Worm (Caenorhabditis elegans): ENCODE results near the gene Y39C12A.9.

Y39C12A.9 gene

ce11 chrIV:12259161-12259870 is at the start of gene Y39C12A.9:
Y39C12A.9 (minus strand) TSS chrIV:12259211.
- no peak for TF ChIP-seq tab-1 (GFP tag; IDR thresholded peaks at IDR 0.05)
- no peak for TF ChIP-seq ref-1 (GFP tag; conservative IDR thresholded peaks at IDR 0.05)
- no peak for TF ChIP-seq klf-2 (GFP tag; conservative IDR thresholded peaks at IDR 0.05)
- TF ChIP-seq ztf-23 (GFP tag; IDR thresholded peaks at IDR 0.05) = no peak
- no peak for TF ChIP-seq flt-1 (GFP tag; IDR thresholded peaks at IDR 0.05)
- no peak for TF ChIP-seq T22C8.4 (GFP tag; IDR thresholded peaks at IDR 0.05)
- TF ChIP-seq med-1 (GFP tag; optimal IDR thresholded peaks at IDR 0.05; ENCODE audit: insufficient read depth) = no peak
- no peak for TF ChIP-seq cog-1 (tag; optimal IDR thresholded peaks at IDR 0.05)
- TF ChIP-seq ztf-29 (GFP tag; IDR thresholded peaks at IDR 0.05) = no peak

- no peak for TF ChIP-seq tab-1 (GFP tag; IDR thresholded peaks at IDR 0.05)
Measured at ce11 chrIV:12307720-12308119, 48.7 kb upstream of the Y39C12A.9 start, which contains the start of gene oac-57. oac-57 (minus strand) TSS chrIV:12307820.

ce11 chrIV:12305956-12306355 is 46.9 kb upstream of the Y39C12A.9 start:
- TF ChIP-seq flt-1 (GFP tag; IDR thresholded peaks at IDR 0.05) (no peak), klf-2 (GFP tag; conservative IDR thresholded peaks at IDR 0.05) (no peak), ref-1 (GFP tag; conservative IDR thresholded peaks at IDR 0.05) (no peak), cog-1 (tag; optimal IDR thresholded peaks at IDR 0.05) (no peak), ztf-23 (GFP tag; IDR thresholded peaks at IDR 0.05) (no peak), T22C8.4 (GFP tag; IDR thresholded peaks at IDR 0.05) (no peak), tab-1 (GFP tag; IDR thresholded peaks at IDR 0.05) (no peak), med-1 (GFP tag; optimal IDR thresholded peaks at IDR 0.05; ENCODE audit: insufficient read depth) (no peak), ztf-29 (GFP tag; IDR thresholded peaks at IDR 0.05) (no peak)

- no peak for TF ChIP-seq tab-1 (GFP tag; IDR thresholded peaks at IDR 0.05)
- no peak for TF ChIP-seq cog-1 (tag; optimal IDR thresholded peaks at IDR 0.05)
- no peak for TF ChIP-seq flt-1 (GFP tag; IDR thresholded peaks at IDR 0.05)
- no peak for TF ChIP-seq ztf-29 (GFP tag; IDR thresholded peaks at IDR 0.05)
- TF ChIP-seq klf-2 (GFP tag; conservative IDR thresholded peaks at IDR 0.05) = no peak
- TF ChIP-seq ztf-23 (GFP tag; IDR thresholded peaks at IDR 0.05) = no peak
- TF ChIP-seq T22C8.4 (GFP tag; IDR thresholded peaks at IDR 0.05) = no peak
- no peak for TF ChIP-seq med-1 (GFP tag; optimal IDR thresholded peaks at IDR 0.05; ENCODE audit: insufficient read depth)
Measured at ce11 chrIV:12304750-12305149, 45.7 kb upstream of the Y39C12A.9 start.

ce11 chrIV:12302885-12303284 is 43.9 kb upstream of the Y39C12A.9 start:
- TF ChIP-seq ref-1 (GFP tag; conservative IDR thresholded peaks at IDR 0.05) (no peak), ztf-29 (GFP tag; IDR thresholded peaks at IDR 0.05) (no peak), med-1 (GFP tag; optimal IDR thresholded peaks at IDR 0.05; ENCODE audit: insufficient read depth) (no peak), ztf-23 (GFP tag; IDR thresholded peaks at IDR 0.05) (no peak), cog-1 (tag; optimal IDR thresholded peaks at IDR 0.05) (no peak), klf-2 (GFP tag; conservative IDR thresholded peaks at IDR 0.05) (no peak), T22C8.4 (GFP tag; IDR thresholded peaks at IDR 0.05) (no peak), tab-1 (GFP tag; IDR thresholded peaks at IDR 0.05) (no peak), flt-1 (GFP tag; IDR thresholded peaks at IDR 0.05) (no peak)

ce11 chrIV:12301161-12301560 is 42.1 kb upstream of the Y39C12A.9 start, which contains the start of gene oac-59:
oac-59 (minus strand) TSS chrIV:12301261.
- TF ChIP-seq ref-1 (GFP tag; conservative IDR thresholded peaks at IDR 0.05) (no peak), klf-2 (GFP tag; conservative IDR thresholded peaks at IDR 0.05) (no peak), T22C8.4 (GFP tag; IDR thresholded peaks at IDR 0.05) (no peak), flt-1 (GFP tag; IDR thresholded peaks at IDR 0.05) (no peak), cog-1 (tag; optimal IDR thresholded peaks at IDR 0.05) (no peak), ztf-23 (GFP tag; IDR thresholded peaks at IDR 0.05) (no peak), tab-1 (GFP tag; IDR thresholded peaks at IDR 0.05) (no peak), ztf-29 (GFP tag; IDR thresholded peaks at IDR 0.05) (no peak), med-1 (GFP tag; optimal IDR thresholded peaks at IDR 0.05; ENCODE audit: insufficient read depth) (no peak)

ce11 chrIV:12290744-12291143 is 31.7 kb upstream of the Y39C12A.9 start, which contains the start of gene C42C1.8:
C42C1.8 (plus strand) TSS chrIV:12291044.
- TF ChIP-seq med-1 (GFP tag; optimal IDR thresholded peaks at IDR 0.05; ENCODE audit: insufficient read depth) (no peak), ztf-29 (GFP tag; IDR thresholded peaks at IDR 0.05) (no peak), klf-2 (GFP tag; conservative IDR thresholded peaks at IDR 0.05) (no peak), ztf-23 (GFP tag; IDR thresholded peaks at IDR 0.05) (no peak), ref-1 (GFP tag; conservative IDR thresholded peaks at IDR 0.05) (no peak)

- TF ChIP-seq cog-1 (tag; optimal IDR thresholded peaks at IDR 0.05) (no peak), ztf-23 (GFP tag; IDR thresholded peaks at IDR 0.05) (no peak), klf-2 (GFP tag; conservative IDR thresholded peaks at IDR 0.05) (no peak), med-1 (GFP tag; optimal IDR thresholded peaks at IDR 0.05; ENCODE audit: insufficient read depth) (no peak), T22C8.4 (GFP tag; IDR thresholded peaks at IDR 0.05) (no peak), flt-1 (GFP tag; IDR thresholded peaks at IDR 0.05) (no peak), ref-1 (GFP tag; conservative IDR thresholded peaks at IDR 0.05) (no peak)
Measured at ce11 chrIV:12289149-12289548, 30.1 kb upstream of the Y39C12A.9 start, which contains the start of gene C42C1.9. C42C1.9 (plus strand) TSS chrIV:12289449.

ce11 chrIV:12287628-12288027 is 28.6 kb upstream of the Y39C12A.9 start, which contains the start of gene erl-1:
erl-1 (plus strand) TSS chrIV:12287928.
- TF ChIP-seq cog-1 (tag; optimal IDR thresholded peaks at IDR 0.05) (no peak), ztf-23 (GFP tag; IDR thresholded peaks at IDR 0.05) (no peak)

ce11 chrIV:12282873-12283272 is 23.9 kb upstream of the Y39C12A.9 start, which contains the start of gene hpo-12:
hpo-12 (plus strand) TSS chrIV:12283173.
- TF ChIP-seq ztf-29 (GFP tag; IDR thresholded peaks at IDR 0.05) = no peak
- TF ChIP-seq flt-1 (GFP tag; IDR thresholded peaks at IDR 0.05) = no peak
- TF ChIP-seq tab-1 (GFP tag; IDR thresholded peaks at IDR 0.05) = no peak
- no peak for TF ChIP-seq ref-1 (GFP tag; conservative IDR thresholded peaks at IDR 0.05)
- no peak for TF ChIP-seq T22C8.4 (GFP tag; IDR thresholded peaks at IDR 0.05)
